Worm (Caenorhabditis elegans) whole organism, L3 larva: ENCODE results near the gene repo-1.
A peak's percentile ranks its signal among the peaks of the same experiment; 100 is the strongest.

ENCODE experiments used
- R02D3.7 ChIP-seq: fragments of 150-350 bp; optimal IDR thresholded peaks from 2 replicates; lab custom pipeline; 2014; ENCODE audit warnings: missing biosample characterization, missing genetic modification characterization
- aly-2 ChIP-seq: fragments of 150-350 bp; optimal IDR thresholded peaks from 2 replicates; lab custom pipeline; 2014; ENCODE audit warnings: missing biosample characterization, missing genetic modification characterization
- ceh-16 ChIP-seq: sonication (generic microtip); optimal IDR thresholded peaks from 2 replicates; lab custom pipeline; 2017; ENCODE audit warnings: missing biosample characterization, missing genetic modification characterization
- ceh-28 ChIP-seq: fragments of 150-350 bp; optimal IDR thresholded peaks from 2 replicates; lab custom pipeline; 2014; ENCODE audit warnings: missing biosample characterization, missing genetic modification reagents, missing genetic modification characterization
- ceh-9 ChIP-seq: sonication (generic microtip); optimal IDR thresholded peaks from 2 replicates; lab custom pipeline; 2018; ENCODE audit warnings: missing biosample characterization, missing genetic modification characterization
- egl-27 ChIP-seq: sonication (generic microtip); optimal IDR thresholded peaks from 4 replicates; lab custom pipeline; 2017; ENCODE audit warnings: missing biosample characterization, missing genetic modification reagents, missing genetic modification characterization
- egl-5 ChIP-seq: fragments of 150-350 bp; optimal IDR thresholded peaks from 2 replicates; lab custom pipeline; 2017; ENCODE audit warnings: missing biosample characterization, missing genetic modification reagents, missing genetic modification characterization, inconsistent platforms
- elt-1 ChIP-seq: fragments of 150-350 bp; optimal IDR thresholded peaks from 2 replicates; lab custom pipeline; 2014; ENCODE audit warnings: missing biosample characterization, missing genetic modification characterization
- eor-1 ChIP-seq, 2 experiments: fragments of 150-350 bp; optimal IDR thresholded peaks; 2 replicates each; lab custom pipeline; 2014 to 2018; ENCODE audit warnings: missing biosample characterization in 2 of 2, missing genetic modification characterization in 2 of 2
- fkh-2 ChIP-seq: fragments of 150-350 bp; optimal IDR thresholded peaks from 2 replicates; lab custom pipeline; 2014; ENCODE audit warnings: missing biosample characterization, missing genetic modification reagents, missing genetic modification characterization
- fos-1 ChIP-seq: fragments of 150-350 bp; optimal IDR thresholded peaks from 2 replicates; lab custom pipeline; 2014; ENCODE audit warnings: missing biosample characterization, missing genetic modification characterization
- hmg-11 ChIP-seq: sonication (generic microtip); optimal IDR thresholded peaks from 2 replicates; lab custom pipeline; 2016; ENCODE audit warnings: missing genetic modification characterization, missing compliant biosample characterization
- jun-1 ChIP-seq: fragments of 150-350 bp; optimal IDR thresholded peaks from 2 replicates; lab custom pipeline; 2014; ENCODE audit warnings: missing biosample characterization, missing genetic modification reagents, missing genetic modification characterization
- lin-15B ChIP-seq: fragments of 150-350 bp; optimal IDR thresholded peaks from 2 replicates; lab custom pipeline; 2014; ENCODE audit warnings: missing biosample characterization, missing genetic modification characterization
- lin-39 ChIP-seq: fragments of 150-350 bp; optimal IDR thresholded peaks from 2 replicates; lab custom pipeline; 2018; ENCODE audit warnings: missing biosample characterization, missing genetic modification reagents, missing genetic modification characterization
- lsy-12 ChIP-seq: sonication (generic microtip); optimal IDR thresholded peaks from 2 replicates; lab custom pipeline; 2016; ENCODE audit warnings: mild to moderate bottlenecking, missing genetic modification characterization, missing compliant biosample characterization
- mdl-1 ChIP-seq: fragments of 150-350 bp; optimal IDR thresholded peaks from 2 replicates; lab custom pipeline; 2014; ENCODE audit warnings: missing biosample characterization, missing genetic modification characterization
- mml-1 ChIP-seq: fragments of 150-350 bp; sonication (generic microtip); optimal IDR thresholded peaks from 3 replicates; lab custom pipeline; 2014; ENCODE audit warnings: missing biosample characterization, missing genetic modification characterization
- nfya-1 ChIP-seq: sonication (generic microtip); optimal IDR thresholded peaks from 2 replicates; lab custom pipeline; 2017; ENCODE audit warnings: missing genetic modification characterization, mild to moderate bottlenecking, missing compliant biosample characterization, antibody characterized with exemption, moderate library complexity; ENCODE audit not compliant: insufficient read depth
- nhr-11 ChIP-seq: fragments of 150-350 bp; optimal IDR thresholded peaks from 2 replicates; lab custom pipeline; 2014; ENCODE audit warnings: missing biosample characterization, missing genetic modification characterization
- nhr-12 ChIP-seq: fragments of 150-350 bp; optimal IDR thresholded peaks from 2 replicates; lab custom pipeline; 2014; ENCODE audit warnings: missing biosample characterization, missing genetic modification characterization
- nhr-23 ChIP-seq: fragments of 150-350 bp; optimal IDR thresholded peaks from 2 replicates; lab custom pipeline; 2014; ENCODE audit warnings: missing biosample characterization, missing genetic modification reagents, missing genetic modification characterization
- nhr-237 ChIP-seq: fragments of 150-350 bp; optimal IDR thresholded peaks from 2 replicates; lab custom pipeline; 2014; ENCODE audit warnings: missing biosample characterization, missing genetic modification characterization
- nhr-25 ChIP-seq: sonication (generic microtip); optimal IDR thresholded peaks from 2 replicates; lab custom pipeline; 2017; ENCODE audit warnings: missing biosample characterization, missing genetic modification characterization
- nhr-28 ChIP-seq: fragments of 150-350 bp; optimal IDR thresholded peaks from 2 replicates; lab custom pipeline; 2014; ENCODE audit warnings: missing biosample characterization, missing genetic modification characterization
- nhr-43 ChIP-seq: sonication (generic microtip); optimal IDR thresholded peaks from 2 replicates; lab custom pipeline; 2016; ENCODE audit warnings: mild to moderate bottlenecking, missing genetic modification characterization, missing compliant biosample characterization; ENCODE audit not compliant: poor library complexity, severe bottlenecking
- nhr-76 ChIP-seq: fragments of 150-350 bp; sonication (generic microtip); optimal IDR thresholded peaks from 5 replicates; lab custom pipeline; 2014; ENCODE audit warnings: missing biosample characterization, missing genetic modification characterization
- pha-4 ChIP-seq: fragments of 150-350 bp; optimal IDR thresholded peaks from 2 replicates; lab custom pipeline; 2014; ENCODE audit warnings: missing biosample characterization, missing genetic modification reagents, missing genetic modification characterization
- pqm-1 ChIP-seq: fragments of 150-350 bp; optimal IDR thresholded peaks from 2 replicates; lab custom pipeline; 2017; ENCODE audit warnings: missing biosample characterization, missing genetic modification characterization, inconsistent platforms
- sea-2 ChIP-seq: fragments of 150-350 bp; sonication (generic microtip); optimal IDR thresholded peaks from 4 replicates; lab custom pipeline; 2014; ENCODE audit warnings: missing biosample characterization, missing genetic modification reagents, missing genetic modification characterization
- skn-1 ChIP-seq: fragments of 150-350 bp; optimal IDR thresholded peaks from 2 replicates; lab custom pipeline; 2014; ENCODE audit warnings: missing biosample characterization, missing genetic modification characterization
- snpc-4 ChIP-seq: fragments of 150-350 bp; optimal IDR thresholded peaks from 2 replicates; lab custom pipeline; 2014; ENCODE audit warnings: missing biosample characterization, missing genetic modification characterization
- zag-1 ChIP-seq: fragments of 150-350 bp; optimal IDR thresholded peaks from 2 replicates; lab custom pipeline; 2014; ENCODE audit warnings: missing biosample characterization, missing genetic modification characterization
- ztf-11 ChIP-seq: fragments of 150-350 bp; optimal IDR thresholded peaks from 2 replicates; lab custom pipeline; 2014; ENCODE audit warnings: missing biosample characterization, missing genetic modification characterization
- ztf-4 ChIP-seq: fragments of 150-350 bp; optimal IDR thresholded peaks from 2 replicates; lab custom pipeline; 2014; ENCODE audit warnings: missing biosample characterization, missing genetic modification characterization

repo-1 gene

ce11 chrIV:12086498-12086897 lies 2.2 kb downstream of the repo-1 start (continued):
- TF ChIP-seq ztf-4 (tag; lab: Kevin White, UChicago) (peak; percentile 19), lsy-12 (tag; lab: Kevin White, UChicago) (peak; percentile 84), aly-2 (tag; lab: Kevin White, UChicago) (no peak), nhr-28 (tag; lab: Kevin White, UChicago) (no peak)

DNA sequence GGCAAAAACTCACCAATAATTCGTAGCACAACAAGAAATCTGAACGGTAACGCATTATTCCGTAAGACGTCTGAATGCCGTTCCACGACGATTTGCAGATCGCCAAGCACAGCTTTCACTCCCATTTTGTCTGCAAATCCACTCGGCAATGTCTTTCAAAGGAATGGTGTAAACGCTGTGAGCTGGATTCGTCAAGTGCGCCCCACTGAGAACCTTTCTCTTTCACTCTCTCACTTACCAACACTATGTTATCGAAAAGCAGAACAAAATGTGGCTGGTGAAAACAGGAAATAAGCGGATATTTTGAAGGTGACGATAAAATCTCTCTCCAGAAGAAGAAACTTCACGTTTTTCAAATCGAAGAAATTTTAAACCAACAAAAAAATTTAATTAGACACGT lies 4.6 kb downstream of the repo-1 start:
- TF ChIP-seq R02D3.7 (tag; lab: Kevin White, UChicago) (no peak), skn-1 (tag; lab: Kevin White, UChicago) (peak; percentile 31), nhr-43 (no peak), snpc-4 (peak; percentile 24), jun-1 (tag; lab: Kevin White, UChicago) (no peak), nfya-1 (tag; lab: Kevin White, UChicago) (peak; percentile 61), egl-27 (tag; lab: Kevin White, UChicago) (no peak), ztf-11 (no peak), eor-1 (tag; optimal IDR thresholded peaks at IDR 0.05; lab: Kevin White, UChicago) (no peak), lin-39 (tag; lab: Kevin White, UChicago) (peak; percentile 35), nhr-28 (tag; lab: Kevin White, UChicago) (no peak), ztf-4 (tag; lab: Kevin White, UChicago) (no peak), nhr-237 (tag; lab: Kevin White, UChicago) (no peak), ceh-9 (tag; lab: Kevin White, UChicago) (no peak), fos-1 (tag; lab: Kevin White, UChicago) (no peak), hmg-11 (no peak), aly-2 (tag; lab: Kevin White, UChicago) (no peak), nhr-11 (tag; lab: Kevin White, UChicago) (no peak), egl-5 (peak; percentile 26), zag-1 (tag; lab: Kevin White, UChicago) (no peak), nhr-25 (peak; percentile 65), nhr-23 (tag; lab: Kevin White, UChicago) (no peak), pqm-1 (tag; lab: Kevin White, UChicago) (no peak), lin-15B (tag; lab: Kevin White, UChicago) (peak; percentile 81), pha-4 (peak; percentile 69)

DNA sequence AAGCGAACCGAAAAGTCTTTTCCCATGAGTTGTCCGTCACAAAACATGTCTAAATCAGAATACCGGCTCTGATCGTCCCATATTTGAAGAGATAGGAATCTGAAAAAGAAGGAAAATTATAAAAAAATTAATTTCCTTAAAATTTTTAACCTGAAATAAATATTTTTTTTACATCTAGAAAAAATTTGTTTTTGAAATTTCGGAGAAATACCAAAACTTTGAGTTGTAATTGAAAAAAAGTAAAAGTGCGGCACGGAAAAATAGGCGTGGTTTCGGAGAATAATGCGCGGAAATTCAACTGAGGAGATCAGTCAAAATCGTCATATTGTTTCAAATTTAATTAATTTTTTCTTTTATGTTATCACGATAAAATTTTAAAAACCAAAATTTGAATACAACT lies 5.3 kb downstream of the repo-1 start, which contains the start of gene F11A10.6:
Gene F11A10.6 (minus strand): TSS at position 101 of the 400 bp plus-strand sequence.
- TF ChIP-seq nhr-11 (tag; lab: Kevin White, UChicago): no peak
- TF ChIP-seq mml-1: no peak
- TF ChIP-seq eor-1 (tag; optimal IDR thresholded peaks at IDR 0.05; lab: Kevin White, UChicago): no peak
- TF ChIP-seq ztf-4 (tag; lab: Kevin White, UChicago): no peak
- no peak for TF ChIP-seq hmg-11
- no peak for TF ChIP-seq zag-1 (tag; lab: Kevin White, UChicago)
- no peak for TF ChIP-seq lsy-12 (tag; lab: Kevin White, UChicago)
- no peak for TF ChIP-seq lin-39 (tag; lab: Kevin White, UChicago)
- no peak for TF ChIP-seq pqm-1 (tag; lab: Kevin White, UChicago)
- no peak for TF ChIP-seq R02D3.7 (tag; lab: Kevin White, UChicago)
- no peak for TF ChIP-seq ceh-28
- TF ChIP-seq elt-1 (tag; lab: Kevin White, UChicago): no peak
- TF ChIP-seq nhr-76 (tag; lab: Kevin White, UChicago): no peak

ce11 chrIV:12092113-12092512 lies 7.8 kb downstream of the repo-1 start, which contains the start of gene mig-32:
TSS of gene mig-32 (minus strand) at chrIV:12092213.
- TF ChIP-seq eor-1 (tag; optimal IDR thresholded peaks at IDR 0.05; lab: Kevin White, UChicago): no peak
- TF ChIP-seq nhr-12: no peak
- no peak for TF ChIP-seq pqm-1 (tag; lab: Kevin White, UChicago)
- TF ChIP-seq egl-5: no peak
- TF ChIP-seq ceh-16 (tag; lab: Kevin White, UChicago): no peak
- no peak for TF ChIP-seq nfya-1 (tag; lab: Kevin White, UChicago)

- TF ChIP-seq nhr-23 (tag; lab: Kevin White, UChicago): no peak
- no peak for TF ChIP-seq fos-1 (tag; lab: Kevin White, UChicago)
- TF ChIP-seq nhr-12: no peak
- no peak for TF ChIP-seq mdl-1 (tag; lab: Kevin White, UChicago)
- TF ChIP-seq nfya-1 (tag; lab: Kevin White, UChicago): no peak
- no peak for TF ChIP-seq nhr-237 (tag; lab: Kevin White, UChicago)
- no peak for TF ChIP-seq sea-2
- no peak for TF ChIP-seq fkh-2 (tag; lab: Kevin White, UChicago)
- TF ChIP-seq nhr-43: no peak
- TF ChIP-seq snpc-4: no peak
Observed at ce11 chrIV:12093384-12093783, 9.1 kb downstream of the repo-1 start, which contains the start of gene cpsf-4. TSS of gene cpsf-4 (minus strand) at chrIV:12093445.
